Fruit fly (Drosophila melanogaster) whole organism, embryonic: ENCODE results near the gene CG16965.

Source experiments
- Ada2b ChIP-seq: fragments of 200-800 bp; sonication (Bioruptor generic); IDR thresholded peaks from 2 replicates; pipeline ENCODE4 v1.3.6; 2022; ENCODE audit warnings: missing biosample characterization, missing genetic modification characterization
- Aef1 ChIP-seq: fragments of 200-800 bp; sonication (Bioruptor generic); IDR thresholded peaks from 3 replicates; pipeline ENCODE4 v1.3.6; 2022; ENCODE audit warnings: missing biosample characterization, missing genetic modification characterization
- Atf-2 ChIP-seq: fragments of 200-800 bp; sonication (Bioruptor generic); optimal IDR thresholded peaks from 2 replicates; lab custom pipeline; 2016; ENCODE audit warnings: missing biosample characterization, missing genetic modification characterization
- CG10274 ChIP-seq: fragments of 200-800 bp; sonication (Bioruptor generic); optimal IDR thresholded peaks from 3 replicates; lab custom pipeline; 2017; ENCODE audit warnings: missing biosample characterization, mild to moderate bottlenecking, missing genetic modification characterization
- CG10431 ChIP-seq: fragments of 200-800 bp; sonication (Bioruptor generic); optimal IDR thresholded peaks from 3 replicates; lab custom pipeline; 2018; ENCODE audit warnings: missing biosample characterization, mild to moderate bottlenecking, missing genetic modification characterization
- CG10959 ChIP-seq: fragments of 200-800 bp; sonication (Bioruptor generic); IDR thresholded peaks from 2 replicates; pipeline ENCODE4 v1.3.6; 2022; ENCODE audit warnings: missing biosample characterization, missing genetic modification characterization
- CG12104 ChIP-seq: fragments of 200-800 bp; sonication (Bioruptor generic); optimal IDR thresholded peaks from 3 replicates; lab custom pipeline; 2016; ENCODE audit warnings: missing biosample characterization, missing genetic modification characterization
- CG12219 ChIP-seq: fragments of 200-800 bp; sonication (Bioruptor generic); optimal IDR thresholded peaks from 3 replicates; lab custom pipeline; 2018; ENCODE audit warnings: missing biosample characterization, mild to moderate bottlenecking, missing genetic modification characterization
- CG15011 ChIP-seq: fragments of 200-800 bp; sonication (Bioruptor generic); optimal IDR thresholded peaks from 3 replicates; lab custom pipeline; 2018; ENCODE audit warnings: missing biosample characterization, mild to moderate bottlenecking, missing genetic modification characterization
- CG1529 ChIP-seq: fragments of 200-800 bp; sonication (Bioruptor generic); optimal IDR thresholded peaks from 3 replicates; lab custom pipeline; 2018; ENCODE audit warnings: missing biosample characterization, missing genetic modification characterization
- CG1647 ChIP-seq: fragments of 200-800 bp; sonication (Bioruptor generic); optimal IDR thresholded peaks from 3 replicates; lab custom pipeline; 2016; ENCODE audit warnings: missing biosample characterization, missing genetic modification characterization
- CG17361 ChIP-seq: fragments of 200-800 bp; sonication (Bioruptor generic); IDR thresholded peaks from 3 replicates; pipeline ENCODE4 v1.3.6; 2022; ENCODE audit warnings: missing biosample characterization, missing genetic modification characterization
- CG17912 ChIP-seq: fragments of 200-800 bp; sonication (Bioruptor generic); optimal IDR thresholded peaks from 2 replicates; lab custom pipeline; 2018; ENCODE audit warnings: missing biosample characterization, mild to moderate bottlenecking, missing genetic modification characterization
- CG2875 ChIP-seq: fragments of 200-800 bp; sonication (Bioruptor generic); optimal IDR thresholded peaks from 2 replicates; lab custom pipeline; 2017; ENCODE audit warnings: missing biosample characterization, mild to moderate bottlenecking, missing genetic modification characterization, missing genetic modification reagents
- CG31224 ChIP-seq: fragments of 200-800 bp; sonication (Bioruptor generic); IDR thresholded peaks from 2 replicates; pipeline ENCODE4 v1.3.6; 2022; ENCODE audit warnings: missing biosample characterization, missing genetic modification characterization
- CG31441 ChIP-seq: fragments of 200-800 bp; sonication (Bioruptor generic); IDR thresholded peaks from 2 replicates; pipeline ENCODE4 v1.3.6; 2022; ENCODE audit warnings: missing biosample characterization, missing genetic modification characterization
- CG8089 ChIP-seq: fragments of 200-800 bp; sonication (Bioruptor generic); optimal IDR thresholded peaks from 3 replicates; lab custom pipeline; 2016; ENCODE audit warnings: missing biosample characterization, missing genetic modification characterization
- CG9932 ChIP-seq: fragments of 200-800 bp; sonication (Bioruptor generic); IDR thresholded peaks from 2 replicates; pipeline ENCODE4 v1.3.6; 2022; ENCODE audit warnings: missing biosample characterization, missing genetic modification characterization
- Chrac-16 ChIP-seq: fragments of 200-800 bp; sonication (Bioruptor generic); optimal IDR thresholded peaks from 3 replicates; lab custom pipeline; 2016; ENCODE audit warnings: missing biosample characterization, missing genetic modification characterization
- Doc3 ChIP-seq: fragments of 200-800 bp; sonication (Bioruptor generic); IDR thresholded peaks from 3 replicates; pipeline ENCODE4 v1.3.6; 2022; ENCODE audit warnings: missing biosample characterization, missing genetic modification characterization; ENCODE audit not compliant: partially characterized antibody
- Drgx ChIP-seq: fragments of 200-800 bp; sonication (Bioruptor generic); IDR thresholded peaks from 2 replicates; pipeline ENCODE4 v1.3.6; 2022; ENCODE audit warnings: missing biosample characterization, missing genetic modification characterization
- HLH4C ChIP-seq: fragments of 200-800 bp; sonication (Bioruptor generic); IDR thresholded peaks from 3 replicates; pipeline ENCODE4 v1.3.6; 2022; ENCODE audit warnings: missing biosample characterization, missing genetic modification characterization; ENCODE audit not compliant: partially characterized antibody
- Mad ChIP-seq: fragments of 200-800 bp; sonication (Bioruptor generic); optimal IDR thresholded peaks from 2 replicates; lab custom pipeline; 2016; ENCODE audit warnings: missing biosample characterization, missing genetic modification characterization
- Mrtf ChIP-seq: fragments of 200-800 bp; sonication (Bioruptor generic); IDR thresholded peaks from 3 replicates; pipeline ENCODE4 v1.3.6; 2022; ENCODE audit warnings: missing biosample characterization, missing genetic modification characterization
- NC2β ChIP-seq: fragments of 200-800 bp; sonication (Bioruptor generic); optimal IDR thresholded peaks from 2 replicates; lab custom pipeline; 2016; ENCODE audit warnings: missing biosample characterization, missing genetic modification characterization
- Neu2 ChIP-seq: fragments of 200-800 bp; sonication (Bioruptor generic); optimal IDR thresholded peaks from 3 replicates; lab custom pipeline; 2016; ENCODE audit warnings: missing biosample characterization, missing genetic modification characterization, borderline replicate concordance
- Nf-YB ChIP-seq: fragments of 200-800 bp; sonication (Bioruptor generic); optimal IDR thresholded peaks from 3 replicates; lab custom pipeline; 2019; ENCODE audit warnings: missing biosample characterization, mild to moderate bottlenecking, missing genetic modification characterization, moderate library complexity
- Nf-YC ChIP-seq: fragments of 200-800 bp; optimal IDR thresholded peaks from 3 replicates; lab custom pipeline; 2019; ENCODE audit warnings: missing biosample characterization, mild to moderate bottlenecking, missing genetic modification characterization, moderate library complexity
- Opbp ChIP-seq: fragments of 200-800 bp; sonication (Bioruptor generic); IDR thresholded peaks from 3 replicates; pipeline ENCODE4 v1.3.6; 2022; ENCODE audit warnings: missing biosample characterization, missing genetic modification characterization; ENCODE audit not compliant: partially characterized antibody
- Six4 ChIP-seq: fragments of 200-800 bp; sonication (Bioruptor generic); optimal IDR thresholded peaks from 2 replicates; lab custom pipeline; 2016; ENCODE audit warnings: missing biosample characterization, missing genetic modification characterization
- TFAM ChIP-seq: fragments of 200-800 bp; sonication (Bioruptor generic); optimal IDR thresholded peaks from 2 replicates; lab custom pipeline; 2017; ENCODE audit warnings: missing biosample characterization, missing genetic modification characterization, inconsistent platforms
- Usf ChIP-seq: fragments of 200-800 bp; sonication (Bioruptor generic); optimal IDR thresholded peaks from 2 replicates; lab custom pipeline; 2017; ENCODE audit warnings: missing genotype, missing biosample characterization, missing genetic modification characterization
- ac ChIP-seq: fragments of 200-800 bp; sonication (Bioruptor generic); optimal IDR thresholded peaks from 3 replicates; lab custom pipeline; 2017; ENCODE audit warnings: missing biosample characterization, mild to moderate bottlenecking, missing genetic modification characterization
- amos ChIP-seq: fragments of 200-800 bp; sonication (Bioruptor generic); IDR thresholded peaks from 2 replicates; pipeline ENCODE4 v1.3.6; 2022; ENCODE audit warnings: missing biosample characterization, missing genetic modification characterization; ENCODE audit not compliant: partially characterized antibody
- bsh ChIP-seq, 2 experiments: fragments of 200-800 bp; sonication (Bioruptor generic); optimal IDR thresholded peaks; 2 replicates each; lab custom pipeline; 2017 to 2018; ENCODE audit warnings: mild to moderate bottlenecking in 2 of 2, missing biosample characterization in 2 of 2, missing genetic modification characterization in 2 of 2, moderate library complexity in 1 of 2
- chinmo ChIP-seq: fragments of 200-800 bp; sonication (Bioruptor generic); IDR thresholded peaks from 4 replicates; pipeline ENCODE4 v1.3.6; 2022; ENCODE audit warnings: missing biosample characterization, missing genetic modification characterization; ENCODE audit not compliant: partially characterized antibody
- chn ChIP-seq: fragments of 200-800 bp; sonication (Bioruptor generic); optimal IDR thresholded peaks from 2 replicates; lab custom pipeline; 2016; ENCODE audit warnings: missing biosample characterization, missing genetic modification characterization
- crol ChIP-seq: fragments of 200-800 bp; sonication (Bioruptor generic); IDR thresholded peaks from 2 replicates; pipeline ENCODE4 v1.3.6; 2022; ENCODE audit warnings: missing biosample characterization, missing genetic modification characterization
- disco-r ChIP-seq: fragments of 200-800 bp; sonication (Bioruptor generic); optimal IDR thresholded peaks from 2 replicates; lab custom pipeline; 2016; ENCODE audit warnings: missing biosample characterization, missing genetic modification characterization
- h ChIP-seq: fragments of >200 bp; optimal IDR thresholded peaks from 2 replicates; lab custom pipeline; 2017
- jumu ChIP-seq: fragments of 200-800 bp; sonication (Bioruptor generic); optimal IDR thresholded peaks from 3 replicates; lab custom pipeline; 2016; ENCODE audit warnings: missing biosample characterization, missing genetic modification characterization
- mirr ChIP-seq: fragments of 200-800 bp; sonication (Bioruptor generic); optimal IDR thresholded peaks from 3 replicates; lab custom pipeline; 2018; ENCODE audit warnings: missing biosample characterization, mild to moderate bottlenecking, missing genetic modification characterization
- repo ChIP-seq: fragments of 200-800 bp; sonication (Bioruptor generic); optimal IDR thresholded peaks from 2 replicates; lab custom pipeline; 2016; ENCODE audit warnings: missing biosample characterization, missing genetic modification characterization
- tgo ChIP-seq: fragments of 200-800 bp; sonication (Bioruptor generic); IDR thresholded peaks from 3 replicates; pipeline ENCODE4 v1.3.6; 2022; ENCODE audit warnings: missing biosample characterization, missing genetic modification characterization
- tin ChIP-seq: fragments of 200-800 bp; sonication (Bioruptor generic); optimal IDR thresholded peaks from 3 replicates; lab custom pipeline; 2016; ENCODE audit warnings: missing biosample characterization, missing genetic modification characterization
- tna ChIP-seq: fragments of 200-800 bp; sonication (Bioruptor generic); IDR thresholded peaks from 2 replicates; pipeline ENCODE4 v1.3.6; 2022; ENCODE audit warnings: missing biosample characterization, missing genetic modification characterization; ENCODE audit not compliant: partially characterized antibody
- wek ChIP-seq: fragments of 200-800 bp; sonication (Bioruptor generic); optimal IDR thresholded peaks from 3 replicates; lab custom pipeline; 2018; ENCODE audit warnings: missing biosample characterization, mild to moderate bottlenecking, missing genetic modification characterization, moderate library complexity

Gene CG16965

dm6 chr2L:12011682-12012655 lies 30.6 kb downstream of the CG16965 start (continued):
- TF ChIP-seq Mad (GFP tag; lab: Kevin White, UChicago), result peak; percentile 80
- peak; percentile 6 for TF ChIP-seq CG17912 (GFP tag; lab: Kevin White, UChicago)
- TF ChIP-seq Nf-YC (tag; lab: Kevin White, UChicago), result peak; percentile 93
- TF ChIP-seq CG1529, result peak; percentile 42
- no peak for TF ChIP-seq Mrtf
- peak; percentile 51 for TF ChIP-seq CG10431
- TF ChIP-seq tgo (GFP tag; lab: Robert Waterston, UW), result no peak
- no peak for TF ChIP-seq CG10959 (GFP tag; lab: Robert Waterston, UW)
- TF ChIP-seq jumu, result peak; percentile 80
- TF ChIP-seq chn (GFP tag; lab: Kevin White, UChicago), result peak; percentile 78

dm6 chr2L:12013243-12013642 lies 31.9 kb downstream of the CG16965 start:
- TF ChIP-seq HLH4C, result no peak
- no peak for TF ChIP-seq CG2875 (GFP tag; lab: Kevin White, UChicago)
- TF ChIP-seq CG9932, result no peak
- no peak for TF ChIP-seq disco-r (GFP tag; lab: Kevin White, UChicago)
- no peak for TF ChIP-seq CG17361 (GFP tag; lab: Robert Waterston, UW)
- no peak for TF ChIP-seq ac (GFP tag; lab: Kevin White, UChicago)
- no peak for TF ChIP-seq CG31441 (GFP tag; lab: Robert Waterston, UW)
- no peak for TF ChIP-seq NC2β (GFP tag; lab: Kevin White, UChicago)
- no peak for TF ChIP-seq crol (GFP tag; lab: Robert Waterston, UW)
- TF ChIP-seq tna (GFP tag; lab: Robert Waterston, UW), result no peak
- TF ChIP-seq wek (GFP tag; lab: Kevin White, UChicago), result no peak
- TF ChIP-seq amos, result no peak
- TF ChIP-seq Nf-YB (GFP tag; lab: Kevin White, UChicago), result no peak
- TF ChIP-seq Chrac-16 (GFP tag; lab: Kevin White, UChicago), result no peak
- no peak for TF ChIP-seq Atf-2 (GFP tag; lab: Kevin White, UChicago)
- TF ChIP-seq CG1647 (GFP tag; lab: Kevin White, UChicago), result no peak

dm6 chr2L:12013741-12014393 lies 32.5 kb downstream of the CG16965 start:
- TF ChIP-seq CG12219 (GFP tag; lab: Kevin White, UChicago), result no peak
- no peak for TF ChIP-seq Ada2b (GFP tag; lab: Robert Waterston, UW)
- no peak for TF ChIP-seq Doc3 (GFP tag; lab: Robert Waterston, UW)
- no peak for TF ChIP-seq Six4 (GFP tag; lab: Kevin White, UChicago)
- no peak for TF ChIP-seq CG12104
- no peak for TF ChIP-seq repo (GFP tag; lab: Kevin White, UChicago)
- no peak for TF ChIP-seq Usf
- TF ChIP-seq Drgx (GFP tag; lab: Robert Waterston, UW), result peak; percentile 58
- TF ChIP-seq Aef1, result no peak
- no peak for TF ChIP-seq TFAM (GFP tag; lab: Kevin White, UChicago)
- TF ChIP-seq Opbp (GFP tag; lab: Robert Waterston, UW), result no peak
- TF ChIP-seq tin (GFP tag; lab: Kevin White, UChicago), result no peak
- 0 out of 4 replicates have a peak, but pooled peaks have one; percentile 51 for TF ChIP-seq chinmo
- peak in 1 of 2 experiments; percentile 42 for TF ChIP-seq bsh (GFP tag; optimal IDR thresholded peaks at IDR 0.05; lab: Kevin White, UChicago)
- no peak for TF ChIP-seq mirr (GFP tag; lab: Kevin White, UChicago)
- no peak for TF ChIP-seq h (lab: Kevin White, UChicago)
- TF ChIP-seq Neu2 (GFP tag; lab: Kevin White, UChicago), result no peak
- TF ChIP-seq CG15011 (GFP tag; lab: Kevin White, UChicago), result no peak
- peak; percentile 63 for TF ChIP-seq CG31224
- TF ChIP-seq CG10274, result no peak
- TF ChIP-seq CG8089 (GFP tag; lab: Kevin White, UChicago), result no peak
